Worm (Caenorhabditis elegans) whole organism, L3 larva: ENCODE measurements around the gene clec-228.

Experiments
- fkh-10 ChIP-seq: sonication (generic microtip); optimal IDR thresholded peaks from 2 replicates; lab custom pipeline; 2017; ENCODE audit warnings: missing biosample characterization, missing genetic modification reagents, missing genetic modification characterization
- nhr-12 ChIP-seq: fragments of 150-350 bp; optimal IDR thresholded peaks from 2 replicates; lab custom pipeline; 2014; ENCODE audit warnings: missing biosample characterization, missing genetic modification characterization
- nhr-76 ChIP-seq: fragments of 150-350 bp; sonication (generic microtip); optimal IDR thresholded peaks from 5 replicates; lab custom pipeline; 2014; ENCODE audit warnings: missing biosample characterization, missing genetic modification characterization
- pqm-1 ChIP-seq: fragments of 150-350 bp; optimal IDR thresholded peaks from 2 replicates; lab custom pipeline; 2017; ENCODE audit warnings: missing biosample characterization, missing genetic modification characterization, inconsistent platforms

- TF ChIP-seq pqm-1 (tag; lab: Kevin White, UChicago) (no peak), nhr-76 (tag; lab: Kevin White, UChicago) (no peak), nhr-12 (tag; lab: Kevin White, UChicago) (no peak), fkh-10 (GFP tag; lab: Kevin White, UChicago) (no peak)
Measured at ce11 chrV:15337405-15337804, 1.9 kb downstream of the clec-228 start, which contains the start of gene wrt-7.
